Fruit fly (Drosophila melanogaster) whole organism, embryonic: ENCODE data around the gene Polr2I.
A peak's percentile ranks its signal among the peaks of the same experiment; 100 is the strongest.

Source experiments
- ATbp ChIP-seq: fragments of 200-800 bp; sonication (Bioruptor generic); optimal IDR thresholded peaks from 2 replicates; lab custom pipeline; 2017; ENCODE audit warnings: missing biosample characterization, mild to moderate bottlenecking, missing genetic modification characterization, missing genetic modification reagents
- Aef1 ChIP-seq: fragments of 200-800 bp; sonication (Bioruptor generic); IDR thresholded peaks from 3 replicates; pipeline ENCODE4 v1.3.6; 2022; ENCODE audit warnings: missing biosample characterization, missing genetic modification characterization
- Asciz ChIP-seq: fragments of 200-800 bp; sonication (Bioruptor generic); optimal IDR thresholded peaks from 2 replicates; lab custom pipeline; 2017; ENCODE audit warnings: missing biosample characterization, mild to moderate bottlenecking, missing genetic modification characterization, missing genetic modification reagents
- Bgb ChIP-seq: fragments of 200-800 bp; sonication (Bioruptor generic); IDR thresholded peaks from 2 replicates; pipeline ENCODE4 v1.3.6; 2022; ENCODE audit warnings: missing biosample characterization, missing genetic modification characterization; ENCODE audit not compliant: partially characterized antibody
- CG1024 ChIP-seq: fragments of 200-800 bp; sonication (Bioruptor generic); IDR thresholded peaks from 2 replicates; pipeline ENCODE4 v1.3.6; 2022; ENCODE audit warnings: missing biosample characterization, missing genetic modification characterization
- CG10274 ChIP-seq: fragments of 200-800 bp; sonication (Bioruptor generic); optimal IDR thresholded peaks from 3 replicates; lab custom pipeline; 2017; ENCODE audit warnings: missing biosample characterization, mild to moderate bottlenecking, missing genetic modification characterization
- CG10654 ChIP-seq: fragments of 200-800 bp; sonication (Bioruptor generic); optimal IDR thresholded peaks from 2 replicates; lab custom pipeline; 2016; ENCODE audit warnings: missing biosample characterization, missing genetic modification characterization
- CG11696 ChIP-seq: fragments of 200-800 bp; sonication (Bioruptor generic); IDR thresholded peaks from 2 replicates; pipeline ENCODE4 v1.3.6; 2022; ENCODE audit warnings: missing biosample characterization, missing genetic modification characterization
- CG14014 ChIP-seq: fragments of 200-800 bp; sonication (Bioruptor generic); IDR thresholded peaks from 2 replicates; pipeline ENCODE4 v1.3.6; 2022; ENCODE audit warnings: missing biosample characterization, missing genetic modification characterization
- CG14965 ChIP-seq: fragments of 200-800 bp; sonication (Bioruptor generic); optimal IDR thresholded peaks from 2 replicates; lab custom pipeline; 2016; ENCODE audit warnings: missing biosample characterization, missing genetic modification characterization, borderline replicate concordance
- CG15601 ChIP-seq: fragments of 200-800 bp; sonication (Bioruptor generic); optimal IDR thresholded peaks from 3 replicates; lab custom pipeline; 2019; ENCODE audit warnings: missing biosample characterization, mild to moderate bottlenecking, missing genetic modification characterization, moderate library complexity
- CG1602 ChIP-seq: fragments of 200-800 bp; sonication (Bioruptor generic); optimal IDR thresholded peaks from 3 replicates; lab custom pipeline; 2016; ENCODE audit warnings: missing biosample characterization, missing genetic modification characterization
- CG16815 ChIP-seq: fragments of 200-800 bp; sonication (Bioruptor generic); optimal IDR thresholded peaks from 3 replicates; lab custom pipeline; 2017; ENCODE audit warnings: missing biosample characterization, mild to moderate bottlenecking, missing genetic modification characterization
- CG17612 ChIP-seq: fragments of 200-800 bp; sonication (Bioruptor generic); IDR thresholded peaks from 2 replicates; pipeline ENCODE4 v1.3.6; 2022; ENCODE audit warnings: missing biosample characterization, missing genetic modification characterization
- CG18764 ChIP-seq: fragments of 200-800 bp; sonication (Bioruptor generic); optimal IDR thresholded peaks from 3 replicates; lab custom pipeline; 2016; ENCODE audit warnings: missing biosample characterization, missing genetic modification characterization
- CG2116 ChIP-seq: fragments of 200-800 bp; sonication (Bioruptor generic); optimal IDR thresholded peaks from 3 replicates; lab custom pipeline; 2018; ENCODE audit warnings: missing biosample characterization, mild to moderate bottlenecking, missing genetic modification characterization
- CG2129 ChIP-seq: fragments of 200-800 bp; sonication (Bioruptor generic); IDR thresholded peaks from 2 replicates; pipeline ENCODE4 v1.3.6; 2022; ENCODE audit warnings: missing biosample characterization, missing genetic modification characterization; ENCODE audit not compliant: partially characterized antibody
- CG2199 ChIP-seq: fragments of 200-800 bp; sonication (Bioruptor generic); IDR thresholded peaks from 3 replicates; pipeline ENCODE4 v1.3.6; 2022; ENCODE audit warnings: missing biosample characterization, missing genetic modification characterization
- CG2875 ChIP-seq: fragments of 200-800 bp; sonication (Bioruptor generic); optimal IDR thresholded peaks from 2 replicates; lab custom pipeline; 2017; ENCODE audit warnings: missing biosample characterization, mild to moderate bottlenecking, missing genetic modification characterization, missing genetic modification reagents
- CG31224 ChIP-seq: fragments of 200-800 bp; sonication (Bioruptor generic); IDR thresholded peaks from 2 replicates; pipeline ENCODE4 v1.3.6; 2022; ENCODE audit warnings: missing biosample characterization, missing genetic modification characterization
- CG32772 ChIP-seq: fragments of 200-800 bp; sonication (Bioruptor generic); IDR thresholded peaks from 2 replicates; pipeline ENCODE4 v1.3.6; 2022; ENCODE audit warnings: missing biosample characterization, missing genetic modification characterization
- CG43689 ChIP-seq: fragments of 200-800 bp; sonication (Bioruptor generic); IDR thresholded peaks from 2 replicates; pipeline ENCODE4 v1.3.6; 2022; ENCODE audit warnings: missing biosample characterization, missing genetic modification characterization
- CG4820 ChIP-seq: fragments of 200-800 bp; sonication (Bioruptor generic); optimal IDR thresholded peaks from 3 replicates; lab custom pipeline; 2016; ENCODE audit warnings: missing biosample characterization, missing genetic modification characterization
- CG4854 ChIP-seq: fragments of 200-800 bp; sonication (Bioruptor generic); optimal IDR thresholded peaks from 2 replicates; lab custom pipeline; 2016; ENCODE audit warnings: missing biosample characterization, missing genetic modification characterization, inconsistent platforms
- CG7928 ChIP-seq: fragments of 200-800 bp; sonication (Bioruptor generic); optimal IDR thresholded peaks from 2 replicates; lab custom pipeline; 2017; ENCODE audit warnings: missing biosample characterization, mild to moderate bottlenecking, missing genetic modification characterization
- CG8359 ChIP-seq: fragments of 200-800 bp; sonication (Bioruptor generic); optimal IDR thresholded peaks from 2 replicates; lab custom pipeline; 2017; ENCODE audit warnings: missing biosample characterization, mild to moderate bottlenecking, missing genetic modification characterization, borderline replicate concordance
- CG9727 ChIP-seq: fragments of 200-800 bp; sonication (Bioruptor generic); optimal IDR thresholded peaks from 3 replicates; lab custom pipeline; 2017; ENCODE audit warnings: missing biosample characterization, mild to moderate bottlenecking, missing genetic modification characterization
- Doc2 ChIP-seq: fragments of 200-800 bp; sonication (Bioruptor generic); IDR thresholded peaks from 2 replicates; pipeline ENCODE4 v1.3.6; 2022; ENCODE audit warnings: missing biosample characterization, missing genetic modification characterization
- Fer2 ChIP-seq: fragments of 200-800 bp; sonication (Bioruptor generic); optimal IDR thresholded peaks from 2 replicates; lab custom pipeline; 2018; ENCODE audit warnings: missing biosample characterization, mild to moderate bottlenecking, missing genetic modification characterization, moderate library complexity
- Max ChIP-seq: fragments of 200-800 bp; sonication (Bioruptor generic); optimal IDR thresholded peaks from 2 replicates; lab custom pipeline; 2016; ENCODE audit warnings: missing biosample characterization, mild to moderate bottlenecking, missing genetic modification characterization
- Nf-YB ChIP-seq: fragments of 200-800 bp; sonication (Bioruptor generic); optimal IDR thresholded peaks from 3 replicates; lab custom pipeline; 2019; ENCODE audit warnings: missing biosample characterization, mild to moderate bottlenecking, missing genetic modification characterization, moderate library complexity
- PHDP ChIP-seq: fragments of 200-800 bp; sonication (Bioruptor generic); optimal IDR thresholded peaks from 3 replicates; lab custom pipeline; 2018; ENCODE audit warnings: missing biosample characterization, mild to moderate bottlenecking, missing genetic modification characterization, moderate library complexity
- Rfx ChIP-seq: fragments of 200-800 bp; sonication (Bioruptor generic); IDR thresholded peaks from 2 replicates; pipeline ENCODE4 v1.3.6; 2022; ENCODE audit warnings: missing biosample characterization, missing genetic modification characterization
- Spps ChIP-seq: fragments of 200-800 bp; sonication (Bioruptor generic); optimal IDR thresholded peaks from 2 replicates; lab custom pipeline; 2018; ENCODE audit warnings: missing biosample characterization, mild to moderate bottlenecking, missing genetic modification characterization
- amos ChIP-seq: fragments of 200-800 bp; sonication (Bioruptor generic); IDR thresholded peaks from 2 replicates; pipeline ENCODE4 v1.3.6; 2022; ENCODE audit warnings: missing biosample characterization, missing genetic modification characterization; ENCODE audit not compliant: partially characterized antibody
- ara ChIP-seq: fragments of 200-800 bp; sonication (Bioruptor generic); IDR thresholded peaks from 2 replicates; pipeline ENCODE4 v1.3.6; 2022; ENCODE audit warnings: missing biosample characterization, missing genetic modification characterization
- ash1 ChIP-seq: fragments of 200-800 bp; sonication (Bioruptor generic); optimal IDR thresholded peaks from 2 replicates; lab custom pipeline; 2018; ENCODE audit warnings: missing biosample characterization, mild to moderate bottlenecking, missing genetic modification characterization
- az2 ChIP-seq: fragments of 200-800 bp; sonication (Bioruptor generic); optimal IDR thresholded peaks from 3 replicates; lab custom pipeline; 2016; ENCODE audit warnings: missing biosample characterization, missing genetic modification characterization
- bsh ChIP-seq, 2 experiments: fragments of 200-800 bp; sonication (Bioruptor generic); optimal IDR thresholded peaks; 2 replicates each; lab custom pipeline; 2017 to 2018; ENCODE audit warnings: mild to moderate bottlenecking in 2 of 2, missing biosample characterization in 2 of 2, missing genetic modification characterization in 2 of 2, moderate library complexity in 1 of 2
- btn ChIP-seq: fragments of 200-800 bp; sonication (Bioruptor generic); optimal IDR thresholded peaks from 2 replicates; lab custom pipeline; 2016; ENCODE audit warnings: missing biosample characterization, missing genetic modification characterization
- chinmo ChIP-seq: fragments of 200-800 bp; sonication (Bioruptor generic); IDR thresholded peaks from 4 replicates; pipeline ENCODE4 v1.3.6; 2022; ENCODE audit warnings: missing biosample characterization, missing genetic modification characterization; ENCODE audit not compliant: partially characterized antibody
- ci ChIP-seq: fragments of 200-800 bp; sonication (Bioruptor generic); IDR thresholded peaks from 3 replicates; pipeline ENCODE4 v1.3.6; 2022; ENCODE audit warnings: missing biosample characterization, missing genetic modification characterization
- dimm ChIP-seq: fragments of 200-800 bp; sonication (Bioruptor generic); IDR thresholded peaks from 2 replicates; pipeline ENCODE4 v1.3.6; 2022; ENCODE audit warnings: missing biosample characterization, missing genetic modification characterization
- gcm2 ChIP-seq: fragments of 200-800 bp; sonication (Bioruptor generic); optimal IDR thresholded peaks from 2 replicates; lab custom pipeline; 2016; ENCODE audit warnings: missing biosample characterization, missing genetic modification characterization
- hbn ChIP-seq: fragments of 200-800 bp; sonication (Bioruptor generic); IDR thresholded peaks from 2 replicates; pipeline ENCODE4 v1.3.6; 2022; ENCODE audit warnings: missing biosample characterization, missing genetic modification characterization; ENCODE audit not compliant: partially characterized antibody
- kni ChIP-seq: fragments of 200-800 bp; sonication (Bioruptor generic); optimal IDR thresholded peaks from 3 replicates; lab custom pipeline; 2017; ENCODE audit warnings: mild to moderate bottlenecking, missing biosample characterization, missing genetic modification reagents, missing genetic modification characterization
- lilli ChIP-seq: fragments of 200-800 bp; sonication (Bioruptor generic); optimal IDR thresholded peaks from 3 replicates; lab custom pipeline; 2016; ENCODE audit warnings: missing biosample characterization, missing genetic modification characterization
- otp ChIP-seq: fragments of 200-800 bp; sonication (Bioruptor generic); IDR thresholded peaks from 3 replicates; pipeline ENCODE4, ENCODE4 v1.3.6; 2022; ENCODE audit warnings: missing biosample characterization, missing genetic modification characterization

Gene Polr2I

DNA sequence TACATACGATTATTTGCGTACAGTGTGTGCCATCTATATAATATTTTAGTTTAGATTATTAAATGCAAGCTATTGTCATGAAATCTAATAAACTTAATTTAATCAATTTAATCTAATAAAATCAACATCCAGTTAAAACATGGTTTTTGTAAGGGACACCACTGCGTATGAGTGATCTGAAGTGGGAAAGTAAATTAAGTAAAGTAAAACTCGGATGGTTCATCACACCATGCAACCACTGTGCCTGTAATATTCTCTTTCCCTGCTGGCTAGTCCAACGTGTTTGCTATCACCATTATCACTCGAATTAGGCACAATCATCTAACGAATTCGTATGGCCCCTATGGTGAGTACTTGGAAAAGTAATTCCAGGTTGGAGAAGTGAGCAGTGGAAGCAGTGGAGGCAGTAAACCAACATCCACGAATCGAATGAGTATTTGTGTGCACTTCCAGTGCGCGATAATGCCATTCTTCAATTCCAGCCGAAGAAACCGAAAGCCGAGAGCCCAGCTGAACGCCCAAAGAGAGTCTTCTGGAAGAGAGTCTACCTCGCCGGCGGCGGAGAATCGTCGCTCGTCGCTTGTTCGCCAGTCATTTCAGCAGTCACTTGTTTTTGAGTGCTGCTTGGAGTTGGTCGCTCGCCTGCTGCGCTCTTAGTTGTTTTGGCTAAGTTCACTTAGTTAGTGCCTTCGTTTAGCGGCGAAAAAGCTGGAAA lies 20.1 kb upstream of the Polr2I start, which contains the start of gene red (continued):
- TF ChIP-seq CG4820 (GFP tag; lab: Kevin White, UChicago) (peak; percentile 33), Fer2 (peak; percentile 59), ci (peak; percentile 64; the same call in 2 of the 3 replicates), ATbp (GFP tag; lab: Kevin White, UChicago) (peak; percentile 63), Bgb (GFP tag; lab: Robert Waterston, UW) (no peak), CG2116 (GFP tag; lab: Kevin White, UChicago) (peak; percentile 24), hbn (GFP tag; lab: Robert Waterston, UW) (no peak), Max (GFP tag; lab: Kevin White, UChicago) (peak; percentile 79), CG10654 (GFP tag; lab: Kevin White, UChicago) (peak; percentile 14), CG7928 (GFP tag; lab: Kevin White, UChicago) (peak; percentile 29), CG17612 (GFP tag; lab: Robert Waterston, UW) (no peak), ash1 (no peak), Spps (tag; lab: Kevin White, UChicago) (no peak), bsh (GFP tag; optimal IDR thresholded peaks at IDR 0.05; lab: Kevin White, UChicago) (peak in 1 of 2 experiments; percentile 67), CG1024 (0 out of 2 replicates have a peak, but pooled peaks have one; percentile 4), az2 (GFP tag; lab: Kevin White, UChicago) (peak; percentile 63), CG14014 (peak; percentile 80), CG18764 (GFP tag; lab: Kevin White, UChicago) (peak; percentile 16), otp (GFP tag; lab: Robert Waterston, UW) (peak; percentile 75; the same call in 2 of the 3 replicates), gcm2 (GFP tag; lab: Kevin White, UChicago) (no peak), ara (peak; percentile 66), CG1602 (peak; percentile 42), CG10274 (GFP tag; lab: Kevin White, UChicago) (peak; percentile 68), Doc2 (GFP tag; lab: Robert Waterston, UW) (no peak), CG9727 (GFP tag; lab: Kevin White, UChicago) (peak; percentile 70), dimm (GFP tag; lab: Robert Waterston, UW) (no peak), btn (GFP tag; lab: Kevin White, UChicago) (no peak), CG8359 (GFP tag; lab: Kevin White, UChicago) (no peak), Asciz (peak; percentile 59), CG43689 (GFP tag; lab: Robert Waterston, UW) (peak; percentile 11; the same call in 1 of the 2 replicates), CG11696 (GFP tag; lab: Robert Waterston, UW) (0 out of 2 replicates have a peak, but pooled peaks have one; percentile 35), PHDP (peak; percentile 85), Rfx (GFP tag; lab: Robert Waterston, UW) (peak; percentile 84), Nf-YB (GFP tag; lab: Kevin White, UChicago) (peak; percentile 50), CG2875 (peak; percentile 37), CG31224 (peak; percentile 63), amos (GFP tag; lab: Robert Waterston, UW) (peak; percentile 10; the same call in 1 of the 2 replicates), CG4854 (GFP tag; lab: Kevin White, UChicago) (peak; percentile 34), CG32772 (peak; percentile 43; the same call in 1 of the 2 replicates), CG16815 (GFP tag; lab: Kevin White, UChicago) (peak; percentile 17), CG2129 (GFP tag; lab: Robert Waterston, UW) (no peak), CG14965 (no peak), CG2199 (0 out of 3 replicates have a peak, but pooled peaks have one; percentile 36), chinmo (GFP tag; lab: Robert Waterston, UW) (peak; percentile 90), Aef1 (GFP tag; lab: Robert Waterston, UW) (peak; percentile 63), lilli (GFP tag; lab: Kevin White, UChicago) (peak; percentile 81), CG15601 (peak; percentile 45), kni (GFP tag; lab: Kevin White, UChicago) (peak; percentile 50)
